Fruit fly (Drosophila melanogaster) whole organism, embryonic: Measurements from ENCODE around the gene CG5050.

Experiments
- Abd-B ChIP-seq: fragments of 200-800 bp; sonication (Bioruptor generic); optimal IDR thresholded peaks from 2 replicates; lab custom pipeline; 2018; ENCODE audit warnings: missing biosample characterization, mild to moderate bottlenecking, missing genetic modification characterization, moderate library complexity
- Awh ChIP-seq: fragments of 200-800 bp; sonication (Bioruptor generic); IDR thresholded peaks from 2 replicates; pipeline ENCODE4, ENCODE4 v1.3.6; 2022; ENCODE audit warnings: missing biosample characterization, missing genetic modification characterization
- CG10543 ChIP-seq: fragments of 200-800 bp; sonication (Bioruptor generic); optimal IDR thresholded peaks from 3 replicates; lab custom pipeline; 2017; ENCODE audit warnings: missing biosample characterization, mild to moderate bottlenecking, missing genetic modification characterization, moderate library complexity
- CG11723 ChIP-seq: fragments of 200-800 bp; sonication (Bioruptor generic); optimal IDR thresholded peaks from 2 replicates; lab custom pipeline; 2017; ENCODE audit warnings: missing biosample characterization, mild to moderate bottlenecking, missing genetic modification characterization
- CG1529 ChIP-seq: fragments of 200-800 bp; sonication (Bioruptor generic); optimal IDR thresholded peaks from 3 replicates; lab custom pipeline; 2018; ENCODE audit warnings: missing biosample characterization, missing genetic modification characterization
- CG15514 ChIP-seq: fragments of 200-800 bp; sonication (Bioruptor generic); optimal IDR thresholded peaks from 3 replicates; lab custom pipeline; 2017; ENCODE audit warnings: missing biosample characterization, missing genetic modification characterization, mild to moderate bottlenecking, moderate library complexity, missing genetic modification reagents
- CG1832 ChIP-seq: fragments of 200-800 bp; sonication (Bioruptor generic); optimal IDR thresholded peaks from 2 replicates; lab custom pipeline; 2017; ENCODE audit warnings: missing biosample characterization, mild to moderate bottlenecking, missing genetic modification characterization, inconsistent platforms
- CG18476 ChIP-seq: fragments of 200-800 bp; sonication (Bioruptor generic); optimal IDR thresholded peaks from 2 replicates; lab custom pipeline; 2016; ENCODE audit warnings: missing biosample characterization, mild to moderate bottlenecking, missing genetic modification characterization
- CG2116 ChIP-seq: fragments of 200-800 bp; sonication (Bioruptor generic); optimal IDR thresholded peaks from 3 replicates; lab custom pipeline; 2018; ENCODE audit warnings: missing biosample characterization, mild to moderate bottlenecking, missing genetic modification characterization
- CG2120 ChIP-seq: fragments of 200-800 bp; sonication (Bioruptor generic); optimal IDR thresholded peaks from 3 replicates; lab custom pipeline; 2016; ENCODE audit warnings: missing biosample characterization, missing genetic modification characterization
- CG30020 ChIP-seq: fragments of 200-800 bp; optimal IDR thresholded peaks from 2 replicates; lab custom pipeline; 2019; ENCODE audit warnings: missing biosample characterization, mild to moderate bottlenecking, missing genetic modification characterization, moderate library complexity
- CG31441 ChIP-seq: fragments of 200-800 bp; sonication (Bioruptor generic); IDR thresholded peaks from 2 replicates; pipeline ENCODE4 v1.3.6; 2022; ENCODE audit warnings: missing biosample characterization, missing genetic modification characterization
- CG32772 ChIP-seq: fragments of 200-800 bp; sonication (Bioruptor generic); IDR thresholded peaks from 2 replicates; pipeline ENCODE4 v1.3.6; 2022; ENCODE audit warnings: missing biosample characterization, missing genetic modification characterization
- CG34224 ChIP-seq: fragments of 200-800 bp; sonication (Bioruptor generic); IDR thresholded peaks from 3 replicates; pipeline ENCODE4 v1.3.6; 2022; ENCODE audit warnings: missing biosample characterization, missing genetic modification characterization; ENCODE audit not compliant: partially characterized antibody
- CG34376 ChIP-seq: fragments of 200-800 bp; sonication (Bioruptor generic); optimal IDR thresholded peaks from 2 replicates; lab custom pipeline; 2018; ENCODE audit warnings: missing biosample characterization, mild to moderate bottlenecking, missing genetic modification characterization
- CG6765 ChIP-seq: fragments of 200-800 bp; sonication (Bioruptor generic); optimal IDR thresholded peaks from 3 replicates; lab custom pipeline; 2017; ENCODE audit warnings: missing biosample characterization, mild to moderate bottlenecking, missing genetic modification characterization
- CG7357 ChIP-seq: fragments of 200-800 bp; sonication (Bioruptor generic); IDR thresholded peaks from 3 replicates; pipeline ENCODE4 v1.3.6; 2022; ENCODE audit warnings: missing biosample characterization, missing genetic modification characterization
- CG7963 ChIP-seq: fragments of 200-800 bp; sonication (Bioruptor generic); IDR thresholded peaks from 3 replicates; pipeline ENCODE4 v1.3.6; 2022; ENCODE audit warnings: missing biosample characterization, missing genetic modification characterization; ENCODE audit not compliant: partially characterized antibody
- CG9932 ChIP-seq: fragments of 200-800 bp; sonication (Bioruptor generic); IDR thresholded peaks from 2 replicates; pipeline ENCODE4 v1.3.6; 2022; ENCODE audit warnings: missing biosample characterization, missing genetic modification characterization
- CoRest ChIP-seq: fragments of 200-800 bp; sonication (Bioruptor generic); optimal IDR thresholded peaks from 3 replicates; lab custom pipeline; 2018; ENCODE audit warnings: missing biosample characterization, mild to moderate bottlenecking, missing genetic modification characterization, moderate library complexity
- CrebB ChIP-seq: fragments of 200-800 bp; sonication (Bioruptor generic); optimal IDR thresholded peaks from 3 replicates; lab custom pipeline; 2018; ENCODE audit warnings: missing biosample characterization, mild to moderate bottlenecking, missing genetic modification characterization
- Dfd ChIP-seq, 2 experiments: fragments of >200 bp; optimal IDR thresholded peaks; 2 replicates each; lab custom pipeline; 2017; ENCODE audit warnings: missing biosample characterization in 2 of 2, missing genetic modification characterization in 2 of 2
- Fer3 ChIP-seq: fragments of 200-800 bp; sonication (Bioruptor generic); optimal IDR thresholded peaks from 2 replicates; lab custom pipeline; 2018; ENCODE audit warnings: missing biosample characterization, mild to moderate bottlenecking, missing genetic modification characterization, moderate library complexity
- Mes4 ChIP-seq: fragments of 200-800 bp; sonication (Bioruptor generic); optimal IDR thresholded peaks from 2 replicates; lab custom pipeline; 2016; ENCODE audit warnings: missing biosample characterization, missing genetic modification characterization
- Nf-YC ChIP-seq: fragments of 200-800 bp; optimal IDR thresholded peaks from 3 replicates; lab custom pipeline; 2019; ENCODE audit warnings: missing biosample characterization, mild to moderate bottlenecking, missing genetic modification characterization, moderate library complexity
- Optix ChIP-seq: fragments of 200-800 bp; sonication (Bioruptor generic); IDR thresholded peaks from 3 replicates; pipeline ENCODE4 v1.3.6; 2022; ENCODE audit warnings: missing biosample characterization, missing genetic modification characterization
- Scr ChIP-seq: fragments of 200-800 bp; sonication (Bioruptor generic); IDR thresholded peaks from 2 replicates; pipeline ENCODE4 v1.3.6; 2022; ENCODE audit warnings: missing biosample characterization, missing genetic modification characterization; ENCODE audit not compliant: partially characterized antibody
- Sry-β ChIP-seq: fragments of 200-800 bp; sonication (Bioruptor generic); optimal IDR thresholded peaks from 2 replicates; lab custom pipeline; 2018; ENCODE audit warnings: missing biosample characterization, mild to moderate bottlenecking, missing genetic modification characterization, moderate library complexity
- Taf1 ChIP-seq: fragments of 200-800 bp; sonication (Bioruptor generic); IDR thresholded peaks from 2 replicates; pipeline ENCODE4 v1.3.6; 2022; ENCODE audit warnings: missing biosample characterization, missing genetic modification characterization
- Vsx1 ChIP-seq: fragments of 200-800 bp; sonication (Bioruptor generic); optimal IDR thresholded peaks from 2 replicates; lab custom pipeline; 2017; ENCODE audit warnings: missing biosample characterization, mild to moderate bottlenecking, missing genetic modification characterization, missing genetic modification reagents
- YL-1 ChIP-seq: fragments of 200-800 bp; sonication (Bioruptor generic); optimal IDR thresholded peaks from 3 replicates; lab custom pipeline; 2017; ENCODE audit warnings: missing biosample characterization, mild to moderate bottlenecking, missing genetic modification characterization
- ato ChIP-seq: fragments of 200-800 bp; sonication (Bioruptor generic); IDR thresholded peaks from 2 replicates; pipeline ENCODE4 v1.3.6; 2022; ENCODE audit warnings: missing biosample characterization, missing genetic modification characterization; ENCODE audit not compliant: partially characterized antibody
- cg ChIP-seq: fragments of 200-800 bp; sonication (Bioruptor generic); optimal IDR thresholded peaks from 3 replicates; lab custom pipeline; 2019; ENCODE audit warnings: missing biosample characterization, mild to moderate bottlenecking, missing genetic modification characterization, moderate library complexity
- crp ChIP-seq, 2 experiments: fragments of 200-800 bp; sonication (Bioruptor generic); optimal IDR thresholded peaks; 2 replicates in 1 of 2; 3 replicates in 1 of 2; lab custom pipeline; 2017; ENCODE audit warnings: missing biosample characterization in 2 of 2, missing genetic modification characterization in 2 of 2, mild to moderate bottlenecking in 1 of 2, moderate library complexity in 1 of 2
- da ChIP-seq: fragments of 200-800 bp; sonication (Bioruptor generic); optimal IDR thresholded peaks from 2 replicates; lab custom pipeline; 2016; ENCODE audit warnings: missing biosample characterization, missing genetic modification characterization
- danr ChIP-seq: fragments of 200-800 bp; sonication (Bioruptor generic); IDR thresholded peaks from 2 replicates; pipeline ENCODE4 v1.3.6; 2022; ENCODE audit warnings: missing biosample characterization, missing genetic modification characterization
- insv ChIP-seq, 2 experiments: fragments of 200-800 bp; sonication (Bioruptor generic); optimal IDR thresholded peaks; 3 replicates each; lab custom pipeline; 2016 to 2018; ENCODE audit warnings: missing biosample characterization in 2 of 2, missing genetic modification characterization in 2 of 2
- kni ChIP-seq: fragments of 200-800 bp; sonication (Bioruptor generic); optimal IDR thresholded peaks from 3 replicates; lab custom pipeline; 2017; ENCODE audit warnings: mild to moderate bottlenecking, missing biosample characterization, missing genetic modification reagents, missing genetic modification characterization
- knrl ChIP-seq: fragments of 200-800 bp; sonication (Bioruptor generic); IDR thresholded peaks from 3 replicates; pipeline ENCODE4 v1.3.6; 2022; ENCODE audit warnings: missing biosample characterization, missing genetic modification characterization; ENCODE audit not compliant: partially characterized antibody
- luna ChIP-seq: fragments of 200-800 bp; sonication (Bioruptor generic); optimal IDR thresholded peaks from 2 replicates; lab custom pipeline; 2016; ENCODE audit warnings: missing biosample characterization, missing genetic modification characterization
- nerfin-2 ChIP-seq: fragments of 200-800 bp; sonication (Bioruptor generic); IDR thresholded peaks from 2 replicates; pipeline ENCODE4 v1.3.6; 2022; ENCODE audit warnings: missing biosample characterization, missing genetic modification characterization; ENCODE audit not compliant: partially characterized antibody
- phol ChIP-seq: fragments of 200-800 bp; sonication (Bioruptor generic); optimal IDR thresholded peaks from 3 replicates; lab custom pipeline; 2018; ENCODE audit warnings: missing biosample characterization, mild to moderate bottlenecking, missing genetic modification characterization, moderate library complexity
- pita ChIP-seq: fragments of 200-800 bp; sonication (Bioruptor generic); optimal IDR thresholded peaks from 2 replicates; lab custom pipeline; 2017; ENCODE audit warnings: missing biosample characterization, mild to moderate bottlenecking, missing genetic modification characterization
- trem ChIP-seq: fragments of 200-800 bp; optimal IDR thresholded peaks from 3 replicates; lab custom pipeline; 2019; ENCODE audit warnings: missing biosample characterization, mild to moderate bottlenecking, missing genetic modification characterization, moderate library complexity
- unc-4 ChIP-seq: fragments of 200-800 bp; sonication (Bioruptor generic); IDR thresholded peaks from 2 replicates; pipeline ENCODE4 v1.3.6; 2022; ENCODE audit warnings: missing biosample characterization, missing genetic modification characterization; ENCODE audit not compliant: partially characterized antibody
- vvl ChIP-seq: fragments of 200-800 bp; sonication (Bioruptor generic); IDR thresholded peaks from 2 replicates; pipeline ENCODE4 v1.3.6; 2022; ENCODE audit warnings: missing biosample characterization, missing genetic modification characterization

Gene CG5050

DNA sequence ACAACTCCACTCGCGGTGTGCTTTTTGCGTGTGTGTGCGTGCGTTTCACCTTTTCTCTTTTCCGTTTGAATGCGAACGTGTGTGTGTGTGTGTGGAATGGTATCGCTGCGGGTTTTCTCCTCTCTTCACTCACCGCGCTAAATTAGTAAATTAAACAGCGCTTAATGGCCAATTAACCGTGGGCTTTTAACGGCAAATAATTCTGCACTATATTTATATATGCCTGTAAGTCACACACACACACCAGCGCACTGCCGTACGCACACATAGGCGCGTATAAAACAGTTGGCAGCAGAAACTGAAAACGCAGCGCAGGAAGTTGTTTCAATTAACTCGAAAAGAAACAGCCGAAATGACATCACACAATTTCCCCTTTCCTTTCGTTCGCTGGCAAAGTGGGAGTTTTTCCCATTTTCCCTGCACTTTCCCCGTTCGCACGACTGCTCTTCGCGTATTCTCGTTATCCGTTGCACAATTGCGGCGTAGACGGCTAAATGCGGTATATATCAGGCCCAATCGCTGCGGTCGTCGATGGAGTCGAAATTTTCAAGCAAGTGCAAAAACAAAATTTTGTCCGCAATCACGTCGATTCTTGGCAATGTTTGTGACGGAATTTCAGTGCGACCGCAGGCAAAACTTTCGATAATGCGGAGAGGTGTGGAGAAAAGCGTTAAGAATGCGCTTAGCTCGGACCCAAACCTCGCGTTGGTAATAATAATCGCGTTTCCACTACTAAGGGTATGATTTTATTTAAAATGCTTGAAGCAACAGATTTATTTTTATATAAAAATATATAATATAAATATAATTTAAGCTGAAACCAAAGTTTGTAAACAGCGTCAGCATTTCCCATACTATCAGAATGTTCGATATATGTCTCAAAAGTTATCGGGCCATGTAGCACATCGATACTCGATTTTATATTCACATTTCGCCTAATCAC, 20.1 kb downstream of the CG5050 start, which contains the start of gene BicD (continued):
- TF ChIP-seq vvl (GFP tag; lab: Robert Waterston, UW) (0 out of 2 replicates have a peak, but pooled peaks have one; percentile 23), CG7357 (GFP tag; lab: Robert Waterston, UW) (peak; percentile 91), Taf1 (no peak), CG30020 (peak; percentile 67), unc-4 (GFP tag; lab: Robert Waterston, UW) (peak; percentile 78), Vsx1 (GFP tag; lab: Kevin White, UChicago) (peak; percentile 75), danr (GFP tag; lab: Robert Waterston, UW) (no peak), CG34224 (peak; percentile 50; the same call in 1 of the 3 replicates), CG31441 (peak; percentile 47; the same call in 1 of the 2 replicates), CG7963 (GFP tag; lab: Robert Waterston, UW) (0 out of 3 replicates have a peak, but pooled peaks have one; percentile 9), CG34376 (peak; percentile 28), ato (peak; percentile 32; the same call in 1 of the 2 replicates), CG11723 (no peak), Optix (no peak), pita (peak; percentile 65), trem (tag; lab: Kevin White, UChicago) (peak; percentile 83), Sry-β (GFP tag; lab: Kevin White, UChicago) (no peak), luna (GFP tag; lab: Kevin White, UChicago) (no peak), CG32772 (GFP tag; lab: Robert Waterston, UW) (no peak), Nf-YC (tag; lab: Kevin White, UChicago) (peak; percentile 53), CG1832 (GFP tag; lab: Kevin White, UChicago) (no peak), Fer3 (tag; lab: Kevin White, UChicago) (peak; percentile 5), CG10543 (peak; percentile 12), CG9932 (GFP tag; lab: Robert Waterston, UW) (peak; percentile 23; the same call in 1 of the 2 replicates), CG2116 (GFP tag; lab: Kevin White, UChicago) (peak; percentile 87), crp (GFP tag; optimal IDR thresholded peaks at IDR 0.05; lab: Kevin White, UChicago) (peak in 1 of 2 experiments; percentile 13), da (GFP tag; lab: Kevin White, UChicago) (no peak), CG6765 (peak; percentile 0), Scr (GFP tag; lab: Robert Waterston, UW) (peak; percentile 70), nerfin-2 (peak; percentile 45), phol (peak; percentile 58), cg (GFP tag; lab: Kevin White, UChicago) (peak; percentile 88), Dfd (GFP tag; optimal IDR thresholded peaks at IDR 0.05; lab: Kevin White, UChicago) (no peak), knrl (GFP tag; lab: Robert Waterston, UW) (peak; percentile 73), Mes4 (GFP tag; lab: Kevin White, UChicago) (no peak), CG2120 (GFP tag; lab: Kevin White, UChicago) (peak; percentile 14), YL-1 (peak; percentile 76), CG1529 (GFP tag; lab: Kevin White, UChicago) (no peak), Awh (GFP tag; lab: Robert Waterston, UW) (no peak), CG15514 (GFP tag; lab: Kevin White, UChicago) (peak; percentile 74), CoRest (peak; percentile 58), Abd-B (peak; percentile 39), CG18476 (GFP tag; lab: Kevin White, UChicago) (no peak), CrebB (tag; lab: Kevin White, UChicago) (peak; percentile 32), insv (GFP tag; optimal IDR thresholded peaks at IDR 0.05; lab: Kevin White, UChicago) (no peak), kni (GFP tag; lab: Kevin White, UChicago) (peak; percentile 3)
